Worm (Caenorhabditis elegans) whole organism, L4/young adult: ENCODE data around the gene ZK105.6.

Experiments used
- W03F9.2 ChIP-seq: fragments of 150-350 bp; optimal IDR thresholded peaks from 2 replicates; lab custom pipeline; 2014; ENCODE audit warnings: missing biosample characterization, missing genetic modification characterization
- dao-5 ChIP-seq: sonication (generic microtip); optimal IDR thresholded peaks from 2 replicates; lab custom pipeline; 2016; ENCODE audit warnings: missing genotype, missing genetic modification characterization, moderate library complexity, missing compliant biosample characterization
- him-1 ChIP-seq: sonication (generic microtip); optimal IDR thresholded peaks from 2 replicates; lab custom pipeline; 2016; ENCODE audit warnings: missing genotype, missing genetic modification reagents, missing genetic modification characterization, missing compliant biosample characterization

DNA sequence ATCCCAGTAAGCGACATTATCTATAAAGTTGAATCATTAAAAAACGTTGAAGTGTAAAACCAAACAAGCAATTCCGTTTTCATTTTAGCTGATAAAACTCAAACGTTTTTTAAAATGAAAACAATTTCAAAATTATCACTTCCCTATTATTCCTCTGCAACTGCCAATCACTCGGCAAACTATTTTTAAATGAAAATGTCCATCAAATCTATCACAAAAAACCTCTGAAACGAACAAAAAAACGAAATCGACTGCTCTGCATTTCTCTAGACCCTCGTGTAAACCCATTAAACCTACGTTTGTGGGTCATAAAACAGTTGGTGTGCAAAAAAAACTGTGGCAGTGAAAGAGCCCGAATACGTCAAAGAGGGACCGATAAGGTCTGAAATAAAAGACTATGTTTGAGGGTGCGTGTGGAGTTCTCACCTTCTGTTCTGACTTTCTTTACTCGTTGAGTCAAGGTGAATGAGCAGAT is 18.7 kb upstream of the ZK105.6 start, which contains the start of gene fbxl-5:
- TF ChIP-seq him-1: no peak
- TF ChIP-seq dao-5 (tag; lab: Kevin White, UChicago): no peak
- TF ChIP-seq W03F9.2 (tag; lab: Kevin White, UChicago): no peak
